Worm (Caenorhabditis elegans): ENCODE results near the gene srz-47.

Gene srz-47

ce11 chrV:17206469-17206868 is 14.3 kb upstream of the srz-47 start:
- TF ChIP-seq unc-62 (GFP tag; optimal IDR thresholded peaks at IDR 0.05) (no peak), nhr-28 (tag; optimal IDR thresholded peaks at IDR 0.05) (no peak), nhr-23 (tag; optimal IDR thresholded peaks at IDR 0.05) (no peak), ZK546.5 (tag; optimal IDR thresholded peaks at IDR 0.05) (no peak), fkh-2 (tag; optimal IDR thresholded peaks at IDR 0.05) (no peak), pha-4 (tag; optimal IDR thresholded peaks at IDR 0.05) (no peak), unc-39 (tag; optimal IDR thresholded peaks at IDR 0.05) (no peak), ceh-16 (tag; optimal IDR thresholded peaks at IDR 0.05) (no peak), hmg-11 (tag; optimal IDR thresholded peaks at IDR 0.05) (no peak), ceh-9 (tag; optimal IDR thresholded peaks at IDR 0.05) (no peak), nhr-12 (tag; optimal IDR thresholded peaks at IDR 0.05) (no peak), nhr-237 (tag; optimal IDR thresholded peaks at IDR 0.05) (no peak), skn-1 (tag; optimal IDR thresholded peaks at IDR 0.05) (no peak), nhr-76 (tag; optimal IDR thresholded peaks at IDR 0.05) (no peak), elt-3 (tag; optimal IDR thresholded peaks at IDR 0.05) (no peak), lsy-12 (tag; optimal IDR thresholded peaks at IDR 0.05) (no peak)

- no peak for TF ChIP-seq aly-2 (tag; optimal IDR thresholded peaks at IDR 0.05)
- TF ChIP-seq snpc-4 (tag; optimal IDR thresholded peaks at IDR 0.05): no peak
- no peak for TF ChIP-seq nhr-237 (tag; optimal IDR thresholded peaks at IDR 0.05)
- no peak for TF ChIP-seq nhr-11 (tag; optimal IDR thresholded peaks at IDR 0.05)
- TF ChIP-seq R02D3.7 (tag; optimal IDR thresholded peaks at IDR 0.05): no peak
- TF ChIP-seq pha-4 (tag; optimal IDR thresholded peaks at IDR 0.05): no peak
- TF ChIP-seq nhr-43 (tag; optimal IDR thresholded peaks at IDR 0.05; ENCODE audit: poor library complexity, severe bottlenecking): no peak
- TF ChIP-seq nhr-28 (tag; optimal IDR thresholded peaks at IDR 0.05): no peak
- no peak for TF ChIP-seq lsy-12 (tag; optimal IDR thresholded peaks at IDR 0.05)
- TF ChIP-seq unc-39 (tag; optimal IDR thresholded peaks at IDR 0.05): no peak
- no peak for TF ChIP-seq ceh-16 (tag; optimal IDR thresholded peaks at IDR 0.05)
Observed at ce11 chrV:17201847-17202246, 9.7 kb upstream of the srz-47 start, which contains the start of gene Y68A4A.10. TSS of gene Y68A4A.10 (plus strand) at chrV:17202147.

DNA sequence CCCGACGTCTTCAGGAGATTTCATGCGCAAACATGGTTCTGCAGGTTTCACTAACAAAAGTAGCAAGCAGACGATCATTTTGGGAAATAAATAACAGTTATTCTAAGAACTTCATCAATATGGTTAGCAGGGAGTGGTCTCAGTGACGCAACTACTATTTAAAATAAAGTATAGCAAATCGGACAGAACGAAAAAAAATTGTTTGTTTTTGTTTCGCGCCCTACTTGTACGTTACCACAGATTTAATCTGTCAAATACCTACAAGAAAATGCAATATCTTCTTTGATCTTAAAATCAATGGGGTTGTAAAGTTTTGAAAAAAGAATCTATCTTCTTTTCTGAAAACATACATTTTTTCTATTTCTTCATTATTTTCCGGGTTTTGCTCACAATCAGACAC is 6.8 kb upstream of the srz-47 start, which contains the start of gene srz-96:
srz-96 (plus strand) TSS at position 301 of the 400 bp plus-strand sequence.
- TF ChIP-seq ztf-11 (tag; optimal IDR thresholded peaks at IDR 0.05) (no peak), elt-2 (tag; optimal IDR thresholded peaks at IDR 0.05) (no peak), nhr-237 (tag; optimal IDR thresholded peaks at IDR 0.05) (no peak), elt-3 (tag; optimal IDR thresholded peaks at IDR 0.05) (no peak), ceh-16 (tag; optimal IDR thresholded peaks at IDR 0.05) (no peak), egl-27 (tag; optimal IDR thresholded peaks at IDR 0.05) (no peak), pha-4 (tag; optimal IDR thresholded peaks at IDR 0.05) (no peak), skn-1 (tag; optimal IDR thresholded peaks at IDR 0.05) (no peak), R02D3.7 (tag; optimal IDR thresholded peaks at IDR 0.05) (no peak), ceh-28 (tag; optimal IDR thresholded peaks at IDR 0.05) (no peak), nfya-1 (tag; optimal IDR thresholded peaks at IDR 0.05; ENCODE audit: insufficient read depth) (no peak), tbx-2 (tag; optimal IDR thresholded peaks at IDR 0.05) (no peak), unc-62 (GFP tag; optimal IDR thresholded peaks at IDR 0.05) (no peak), ama-1 (optimal IDR thresholded peaks at IDR 0.05) (no peak), jun-1 (tag; optimal IDR thresholded peaks at IDR 0.05) (no peak), nhr-76 (tag; optimal IDR thresholded peaks at IDR 0.05) (no peak), fos-1 (tag; optimal IDR thresholded peaks at IDR 0.05) (no peak), lin-15B (tag; optimal IDR thresholded peaks at IDR 0.05) (no peak), unc-39 (tag; optimal IDR thresholded peaks at IDR 0.05) (no peak)

DNA sequence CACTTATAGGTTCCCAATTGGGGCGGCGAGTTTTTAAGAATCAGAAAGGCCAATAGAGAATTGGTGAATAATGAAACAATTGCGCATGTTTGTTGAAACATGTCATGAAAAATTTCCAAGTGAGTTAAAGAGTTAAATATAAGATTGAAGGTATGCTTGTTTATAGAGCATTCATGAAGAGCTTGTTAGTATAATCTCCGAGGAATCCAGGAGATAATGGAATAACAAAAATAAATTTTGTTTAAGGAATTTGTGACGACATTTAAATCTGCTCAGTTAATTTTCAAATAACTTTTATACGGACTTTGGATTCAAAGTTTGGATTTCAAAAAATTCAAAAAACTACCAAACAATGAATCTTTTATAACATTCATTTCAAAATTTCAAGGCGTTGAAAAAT is 1.7 kb downstream of the srz-47 start, which contains the start of gene str-199:
str-199 (minus strand) TSS at position 101 of the 400 bp plus-strand sequence.
- TF ChIP-seq elt-3 (tag; optimal IDR thresholded peaks at IDR 0.05) (no peak), fkh-2 (tag; optimal IDR thresholded peaks at IDR 0.05) (no peak), ztf-11 (tag; optimal IDR thresholded peaks at IDR 0.05) (no peak), jun-1 (tag; optimal IDR thresholded peaks at IDR 0.05) (no peak), mml-1 (tag; optimal IDR thresholded peaks at IDR 0.05) (no peak), mdl-1 (tag; optimal IDR thresholded peaks at IDR 0.05) (no peak), hmg-11 (tag; optimal IDR thresholded peaks at IDR 0.05) (no peak), nhr-77 (tag; optimal IDR thresholded peaks at IDR 0.05) (no peak), lsy-12 (tag; optimal IDR thresholded peaks at IDR 0.05) (no peak), lin-39 (tag; optimal IDR thresholded peaks at IDR 0.05) (no peak), zag-1 (tag; optimal IDR thresholded peaks at IDR 0.05) (no peak), nhr-23 (tag; optimal IDR thresholded peaks at IDR 0.05) (no peak), tbx-2 (tag; optimal IDR thresholded peaks at IDR 0.05) (no peak), ceh-9 (tag; optimal IDR thresholded peaks at IDR 0.05) (no peak), nhr-237 (tag; optimal IDR thresholded peaks at IDR 0.05) (no peak)
